Worm (Caenorhabditis elegans): ENCODE measurements around the gene Y51A2A.5.

DNA sequence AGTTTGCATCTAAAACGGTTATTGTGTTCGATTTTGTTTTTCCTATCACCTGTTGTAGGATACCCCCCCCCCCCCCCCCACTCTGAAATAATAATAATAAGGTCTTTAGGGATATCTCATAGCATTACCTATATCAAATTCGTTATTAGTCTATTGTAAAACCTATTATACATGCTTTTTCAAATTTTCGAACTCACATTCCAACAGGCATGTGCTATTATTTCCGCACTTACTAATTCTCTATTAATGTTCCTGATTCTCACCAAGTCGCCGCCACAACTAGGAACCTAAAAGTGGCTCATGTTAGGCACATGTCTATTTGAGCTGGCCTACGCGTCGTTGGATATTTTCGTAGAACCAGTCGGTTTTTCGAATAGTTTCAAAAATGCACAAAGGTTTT, 28.2 kb upstream of the Y51A2A.5 start, which contains the start of gene Y37H2C.4:
- no peak for TF ChIP-seq nfya-2 (GFP tag; IDR thresholded peaks at IDR 0.05)
- TF ChIP-seq ceh-91 (GFP tag; IDR thresholded peaks at IDR 0.05) = no peak
- no peak for TF ChIP-seq him-1 (tag; optimal IDR thresholded peaks at IDR 0.05)
